Worm (Caenorhabditis elegans): ENCODE measurements around the gene metl-18.

metl-18 gene

ce11 chrIII:3477375-3477774, 51.8 kb downstream of the metl-18 start:
- TF ChIP-seq dao-5 (tag; optimal IDR thresholded peaks at IDR 0.05) = no peak
- no peak for TF ChIP-seq W03F9.2 (tag; optimal IDR thresholded peaks at IDR 0.05)
- no peak for TF ChIP-seq him-1 (tag; optimal IDR thresholded peaks at IDR 0.05)
